Fruit fly (Drosophila melanogaster): ENCODE measurements around the gene CG42300.

CG42300 gene

DNA sequence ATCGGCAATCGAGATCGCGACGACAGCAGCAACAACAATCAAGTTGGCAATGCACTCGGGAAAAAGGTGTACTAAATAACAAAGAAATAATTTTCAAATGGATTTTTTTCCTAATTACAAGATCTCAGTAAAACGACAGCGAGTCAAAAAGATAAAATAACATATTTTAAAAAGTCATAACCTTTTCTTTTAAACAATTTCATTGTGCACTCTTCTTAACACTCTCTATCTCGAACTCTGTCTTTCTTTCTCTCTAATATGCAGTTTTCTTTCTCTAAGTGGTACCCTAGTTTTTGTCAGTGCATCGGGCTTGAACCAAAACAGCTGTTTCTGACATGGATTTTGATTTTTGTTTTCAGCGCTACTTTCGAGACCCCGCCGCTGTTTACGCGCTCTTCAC, 6.8 kb downstream of the CG42300 start (continued):
- TF ChIP-seq CG33557 (GFP tag; optimal IDR thresholded peaks at IDR 0.05) (no peak), cg (GFP tag; optimal IDR thresholded peaks at IDR 0.05) (no peak), CG13624 (GFP tag; optimal IDR thresholded peaks at IDR 0.05) (peak; percentile 72), az2 (GFP tag; optimal IDR thresholded peaks at IDR 0.05) (peak; percentile 57), nmo (GFP tag; optimal IDR thresholded peaks at IDR 0.05) (peak; percentile 87), CG7786 (GFP tag; optimal IDR thresholded peaks at IDR 0.05) (peak; percentile 71), NK7.1 (GFP tag; optimal IDR thresholded peaks at IDR 0.05) (peak; percentile 47), CG11456 (GFP tag; IDR thresholded peaks at IDR 0.05) (no peak), ERR (GFP tag; optimal IDR thresholded peaks at IDR 0.05) (peak; percentile 6), knrl (GFP tag; IDR thresholded peaks at IDR 0.05; ENCODE audit: partially characterized antibody) (no peak), Hmx (GFP tag; optimal IDR thresholded peaks at IDR 0.05) (peak; percentile 29), grau (tag; optimal IDR thresholded peaks at IDR 0.05) (peak; percentile 87), Asciz (GFP tag; optimal IDR thresholded peaks at IDR 0.05) (peak; percentile 58), grn (GFP tag; optimal IDR thresholded peaks at IDR 0.05) (no peak), D19A (tag; optimal IDR thresholded peaks at IDR 0.05) (peak; percentile 67), CG4360 (GFP tag; IDR thresholded peaks at IDR 0.05) (no peak), eve (GFP tag; optimal IDR thresholded peaks at IDR 0.05) (peak in 1 of 2 experiments; percentile 81), schlank (tag; optimal IDR thresholded peaks at IDR 0.05) (no peak), CG31365 (tag; optimal IDR thresholded peaks at IDR 0.05) (no peak), CG34376 (GFP tag; optimal IDR thresholded peaks at IDR 0.05) (peak; percentile 62), CG8924 (tag; optimal IDR thresholded peaks at IDR 0.05) (peak; percentile 81), CG30431 (GFP tag; optimal IDR thresholded peaks at IDR 0.05) (peak; percentile 30), pum (GFP tag; optimal IDR thresholded peaks at IDR 0.05) (peak; percentile 63), Fer3 (tag; optimal IDR thresholded peaks at IDR 0.05) (peak; percentile 79), CG4404 (GFP tag; IDR thresholded peaks at IDR 0.05) (peak; percentile 32; the same call in 1 of the 2 replicates), CG10979 (tag; optimal IDR thresholded peaks at IDR 0.05) (peak; percentile 72), Mrtf (GFP tag; IDR thresholded peaks at IDR 0.05) (peak; percentile 64; the same call in 1 of the 3 replicates), CTCF (GFP tag; optimal IDR thresholded peaks at IDR 0.05) (no peak), bsh (GFP tag; optimal IDR thresholded peaks at IDR 0.05) (peak in 1 of 2 experiments; percentile 63), CG34224 (GFP tag; IDR thresholded peaks at IDR 0.05; ENCODE audit: partially characterized antibody) (no peak), Camta (GFP tag; optimal IDR thresholded peaks at IDR 0.05) (peak; percentile 64), CG43689 (GFP tag; IDR thresholded peaks at IDR 0.05) (peak; percentile 39; the same call in 1 of the 2 replicates), CG10959 (GFP tag; IDR thresholded peaks at IDR 0.05) (no peak), BtbVII (GFP tag; optimal IDR thresholded peaks at IDR 0.05) (peak; percentile 73), CG14965 (GFP tag; optimal IDR thresholded peaks at IDR 0.05; ENCODE audit: borderline replicate concordance) (no peak), CG1024 (GFP tag; IDR thresholded peaks at IDR 0.05) (peak; percentile 50; the same call in 1 of the 2 replicates), CG7271 (tag; optimal IDR thresholded peaks at IDR 0.05) (no peak), Hmr (GFP tag; optimal IDR thresholded peaks at IDR 0.05) (peak; percentile 79), CG4328 (GFP tag; optimal IDR thresholded peaks at IDR 0.05) (peak; percentile 23), caup (GFP tag; optimal IDR thresholded peaks at IDR 0.05; ENCODE audit: severe bottlenecking) (peak; percentile 76), Meics (GFP tag; optimal IDR thresholded peaks at IDR 0.05) (peak; percentile 83), E2f1 (GFP tag; IDR thresholded peaks at IDR 0.05) (peak; percentile 73), CG10147 (GFP tag; optimal IDR thresholded peaks at IDR 0.05) (peak; percentile 87), run (tag; optimal IDR thresholded peaks at IDR 0.05) (peak; percentile 43), CG11696 (GFP tag; IDR thresholded peaks at IDR 0.05) (no peak), Neu2 (GFP tag; optimal IDR thresholded peaks at IDR 0.05; ENCODE audit: borderline replicate concordance) (no peak), corto (GFP tag; optimal IDR thresholded peaks at IDR 0.05) (no peak), Atf6 (GFP tag; IDR thresholded peaks at IDR 0.05) (peak; percentile 80), CG17385 (GFP tag; optimal IDR thresholded peaks at IDR 0.05) (peak; percentile 72), CG2129 (GFP tag; IDR thresholded peaks at IDR 0.05; ENCODE audit: partially characterized antibody) (no peak), Lpt (GFP tag; optimal IDR thresholded peaks at IDR 0.05) (no peak)

Data from whole organism, embryonic.